Worm (Caenorhabditis elegans) whole organism, young adult: ENCODE data around the gene F01F1.2.

Source experiments
- ama-1 ChIP-seq, 3 experiments: fragments of 150-350 bp in 1 of 3; sonication (generic microtip) in 2 of 3; optimal IDR thresholded peaks; 2 replicates each; lab custom pipeline; 2014 to 2018; ENCODE audit warnings: missing biosample characterization in 2 of 3, missing genetic modification characterization in 2 of 3, missing genetic modification reagents in 2 of 3
- aptf-2 ChIP-seq: fragments of 200-800 bp; sonication (Bioruptor generic); conservative IDR thresholded peaks from 2 replicates; pipeline ENCODE4 v1.3.6; 2022; ENCODE audit warnings: missing genetic modification reagents, missing genetic modification characterization, missing compliant biosample characterization
- hmg-20 ChIP-seq: fragments of 200-800 bp; sonication (Bioruptor generic); IDR thresholded peaks from 2 replicates; pipeline ENCODE4 v1.3.6; 2022; ENCODE audit warnings: missing genetic modification reagents, missing genetic modification characterization, missing compliant biosample characterization

DNA sequence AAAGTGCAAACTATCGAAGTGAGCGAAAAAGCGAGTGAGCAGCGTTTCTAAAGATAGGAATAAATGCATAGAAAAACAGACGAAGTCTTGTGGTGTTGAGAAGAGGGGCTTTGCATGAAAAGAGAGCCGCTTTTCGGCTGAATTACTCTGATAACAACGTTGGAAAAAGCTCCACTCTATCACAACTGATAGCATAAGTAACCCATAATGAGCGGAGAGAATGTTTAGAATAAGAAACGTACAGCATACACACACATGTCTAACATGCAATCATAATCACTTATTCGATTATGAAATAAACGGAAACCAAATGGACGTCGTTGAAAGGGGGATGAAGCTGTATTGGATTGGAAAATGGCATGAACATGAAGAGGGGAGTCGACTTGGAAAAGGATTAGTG lies 38.1 kb upstream of the F01F1.2 start:
- TF ChIP-seq ama-1 (optimal IDR thresholded peaks at IDR 0.05; lab: Kevin White, UChicago), result no peak
- no peak for TF ChIP-seq ama-1 (GFP tag; optimal IDR thresholded peaks at IDR 0.05; lab: Kevin White, UChicago)
- TF ChIP-seq hmg-20 (GFP tag; lab: Robert Waterston, UW), result no peak
- TF ChIP-seq aptf-2 (GFP tag; lab: Robert Waterston, UW), result no peak
